In the genomic region with DNA sequence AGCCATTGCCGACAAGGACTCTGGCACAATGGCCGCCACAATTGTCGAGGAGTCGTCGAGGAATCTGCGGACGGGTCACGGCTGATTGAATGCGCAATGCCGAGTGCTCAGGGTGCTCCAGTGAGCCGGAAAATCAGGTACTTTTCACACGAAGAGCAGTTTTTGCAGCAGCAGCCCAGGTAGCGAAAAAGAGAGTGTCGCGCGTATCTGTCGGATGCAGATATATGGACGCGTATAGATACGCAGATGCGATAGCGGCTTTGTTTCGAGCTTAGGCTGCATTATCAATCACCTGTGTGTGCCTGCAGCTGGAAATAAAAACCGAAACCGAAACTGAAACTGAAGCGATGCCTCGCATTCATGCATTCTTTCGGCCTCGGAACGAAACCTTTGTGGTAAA, we compare ENCODE assay signal across 2 fruit fly cellular contexts.
TF ChIP-seq lines count a peak whose summit lies in the region.

No protein-coding gene starts in this region.

- no peak for TF ChIP-seq CTCF in whole organism, embryonic (GFP tag; optimal IDR thresholded peaks at IDR 0.05; lab: Kevin White, UChicago)

TF ChIP-seq in whole organism, embryonic, 481 proteins besides CTCF, POLR2A, EP300 and RAD21:
- TF ChIP-seq sc (optimal IDR thresholded peaks at IDR 0.05; lab: Kevin White, UChicago) (no peak), sc (GFP tag; optimal IDR thresholded peaks at IDR 0.05; lab: Kevin White, UChicago) (no peak), Doc2 (GFP tag; IDR thresholded peaks at IDR 0.05; lab: Robert Waterston, UW) (no peak), Bgb (GFP tag; IDR thresholded peaks at IDR 0.05; lab: Robert Waterston, UW; ENCODE audit: partially characterized antibody) (no peak), bowl (GFP tag; IDR thresholded peaks at IDR 0.05; lab: Robert Waterston, UW) (no peak), unc-4 (GFP tag; IDR thresholded peaks at IDR 0.05; lab: Robert Waterston, UW; ENCODE audit: partially characterized antibody) (no peak), zfh1 (GFP tag; IDR thresholded peaks at IDR 0.05; lab: Robert Waterston, UW) (no peak), ato (GFP tag; IDR thresholded peaks at IDR 0.05; lab: Robert Waterston, UW; ENCODE audit: partially characterized antibody) (no peak), tx (GFP tag; optimal IDR thresholded peaks at IDR 0.05; lab: Kevin White, UChicago) (no peak), CG13296 (GFP tag; optimal IDR thresholded peaks at IDR 0.05; lab: Kevin White, UChicago) (no peak), CG15479 (GFP tag; optimal IDR thresholded peaks at IDR 0.05; lab: Kevin White, UChicago) (peak; percentile 97), ase (GFP tag; IDR thresholded peaks at IDR 0.05; lab: Robert Waterston, UW) (no peak), Abd-B (GFP tag; optimal IDR thresholded peaks at IDR 0.05; lab: Kevin White, UChicago) (no peak), trem (tag; optimal IDR thresholded peaks at IDR 0.05; lab: Kevin White, UChicago) (no peak), CG11696 (GFP tag; IDR thresholded peaks at IDR 0.05; lab: Robert Waterston, UW) (no peak), Ptx1 (GFP tag; IDR thresholded peaks at IDR 0.05; lab: Robert Waterston, UW) (no peak), jing (GFP tag; optimal IDR thresholded peaks at IDR 0.05; lab: Kevin White, UChicago) (no peak), zf30C (GFP tag; optimal IDR thresholded peaks at IDR 0.05; lab: Kevin White, UChicago) (no peak), Fer1 (GFP tag; optimal IDR thresholded peaks at IDR 0.05; lab: Kevin White, UChicago) (no peak), CG7987 (GFP tag; optimal IDR thresholded peaks at IDR 0.05; lab: Kevin White, UChicago) (no peak), CG15269 (tag; optimal IDR thresholded peaks at IDR 0.05; lab: Kevin White, UChicago) (no peak), zen (tag; optimal IDR thresholded peaks at IDR 0.05; lab: Kevin White, UChicago) (no peak), CG14014 (GFP tag; IDR thresholded peaks at IDR 0.05; lab: Robert Waterston, UW) (no peak), CG2199 (GFP tag; IDR thresholded peaks at IDR 0.05; lab: Robert Waterston, UW) (peak; percentile 79; the same call in 1 of the 3 replicates), gro (GFP tag; optimal IDR thresholded peaks at IDR 0.05; lab: Kevin White, UChicago) (no peak), emc (GFP tag; optimal IDR thresholded peaks at IDR 0.05; lab: Kevin White, UChicago) (no peak), CG7963 (GFP tag; IDR thresholded peaks at IDR 0.05; lab: Robert Waterston, UW; ENCODE audit: partially characterized antibody) (no peak), D (optimal IDR thresholded peaks at IDR 0.05; lab: Kevin White, UChicago) (peak; percentile 30), D (GFP tag; optimal IDR thresholded peaks at IDR 0.05; lab: Kevin White, UChicago) (no peak), CG11398 (GFP tag; optimal IDR thresholded peaks at IDR 0.05; lab: Kevin White, UChicago) (no peak), Med (GFP tag; lab: Kevin White, UChicago) (peak; percentile 47), ac (GFP tag; optimal IDR thresholded peaks at IDR 0.05; lab: Kevin White, UChicago) (peak; percentile 37), bigmax (GFP tag; optimal IDR thresholded peaks at IDR 0.05; lab: Kevin White, UChicago) (no peak), sd (tag; optimal IDR thresholded peaks at IDR 0.05; lab: Kevin White, UChicago) (no peak), Oaz (GFP tag; IDR thresholded peaks at IDR 0.05; lab: Robert Waterston, UW) (0 out of 2 replicates have a peak, but pooled peaks have one; percentile 18), lilli (GFP tag; optimal IDR thresholded peaks at IDR 0.05; lab: Kevin White, UChicago) (no peak), CG15011 (GFP tag; optimal IDR thresholded peaks at IDR 0.05; lab: Kevin White, UChicago) (peak; percentile 10), cg (GFP tag; optimal IDR thresholded peaks at IDR 0.05; lab: Kevin White, UChicago) (no peak), Aef1 (GFP tag; IDR thresholded peaks at IDR 0.05; lab: Robert Waterston, UW) (no peak), CG13775 (GFP tag; optimal IDR thresholded peaks at IDR 0.05; lab: Kevin White, UChicago) (no peak), nmo (GFP tag; optimal IDR thresholded peaks at IDR 0.05; lab: Kevin White, UChicago) (no peak), Doc3 (GFP tag; IDR thresholded peaks at IDR 0.05; lab: Robert Waterston, UW; ENCODE audit: partially characterized antibody) (no peak)

TF ChIP-seq in whole organism, prepupa, 60 proteins besides CTCF, POLR2A, EP300 and RAD21:
- TF ChIP-seq vri (GFP tag; optimal IDR thresholded peaks at IDR 0.05; lab: Kevin White, UChicago) (no peak), eg (GFP tag; IDR thresholded peaks at IDR 0.05; lab: Robert Waterston, UW) (no peak), Sox14 (GFP tag; optimal IDR thresholded peaks at IDR 0.05; lab: Kevin White, UChicago) (no peak), Hr39 (GFP tag; optimal IDR thresholded peaks at IDR 0.05; lab: Kevin White, UChicago) (no peak), Eip78C (GFP tag; lab: Kevin White, UChicago) (peak; percentile 26), fd59A (GFP tag; optimal IDR thresholded peaks at IDR 0.05; lab: Kevin White, UChicago) (no peak)
